Worm (Caenorhabditis elegans) whole organism, early embryonic: ENCODE measurements around the gene W03C9.1.

Source experiments
- aly-1 ChIP-seq: sonication (generic microtip); optimal IDR thresholded peaks from 2 replicates; lab custom pipeline; 2016; ENCODE audit warnings: missing genetic modification characterization, missing compliant biosample characterization
- ama-1 ChIP-seq: fragments of 150-350 bp; optimal IDR thresholded peaks from 2 replicates; lab custom pipeline; 2014
- ceh-13 ChIP-seq: fragments of 200-800 bp; sonication (Bioruptor generic); optimal IDR thresholded peaks from 2 replicates; lab custom pipeline; 2018; ENCODE audit warnings: mild to moderate bottlenecking, missing genetic modification characterization, missing compliant biosample characterization
- ets-7 ChIP-seq: sonication (generic microtip); optimal IDR thresholded peaks from 2 replicates; lab custom pipeline; 2016; ENCODE audit warnings: missing genotype, missing genetic modification characterization, missing compliant biosample characterization

ce11 chrII:11930132-11930531 lies 31.8 kb downstream of the W03C9.1 start:
- TF ChIP-seq ama-1 (no peak), aly-1 (no peak), ets-7 (no peak), ceh-13 (GFP tag; lab: Kevin White, UChicago) (no peak)
